Fruit fly (Drosophila melanogaster): ENCODE results near the gene Invadolysin.

dm6 chr3R:10111150-10111814 is 33.2 kb upstream of the Invadolysin start:
- no peak for TF ChIP-seq CG1620 (GFP tag; optimal IDR thresholded peaks at IDR 0.05)
- no peak for TF ChIP-seq cnc (optimal IDR thresholded peaks at IDR 0.05)
- peak; percentile 44 for TF ChIP-seq CG14711 (tag; optimal IDR thresholded peaks at IDR 0.05)
- no peak for TF ChIP-seq Mnt (GFP tag; optimal IDR thresholded peaks at IDR 0.05)
- TF ChIP-seq kay (GFP tag; ENCODE audit: borderline replicate concordance), result peak; percentile 91
- TF ChIP-seq CG7101 (tag; optimal IDR thresholded peaks at IDR 0.05), result no peak
- peak; percentile 50 for TF ChIP-seq pad (GFP tag; optimal IDR thresholded peaks at IDR 0.05)
- no peak for TF ChIP-seq Crg-1 (GFP tag; optimal IDR thresholded peaks at IDR 0.05)
- no peak for TF ChIP-seq CG11617 (GFP tag; optimal IDR thresholded peaks at IDR 0.05)
- peak; percentile 40 for TF ChIP-seq CG7045 (GFP tag; optimal IDR thresholded peaks at IDR 0.05)
- peak; percentile 48 for TF ChIP-seq CG12768 (GFP tag; optimal IDR thresholded peaks at IDR 0.05)
- TF ChIP-seq cic (GFP tag; optimal IDR thresholded peaks at IDR 0.05), result no peak
- TF ChIP-seq CG33017 (tag; optimal IDR thresholded peaks at IDR 0.05), result no peak
